Fruit fly (Drosophila melanogaster) whole organism, embryonic: Measurements from ENCODE around the gene bsf.
A peak's percentile ranks its signal among the peaks of the same experiment; 100 is the strongest.

Experiments
- Asciz ChIP-seq: fragments of 200-800 bp; sonication (Bioruptor generic); optimal IDR thresholded peaks from 2 replicates; lab custom pipeline; 2017; ENCODE audit warnings: missing biosample characterization, mild to moderate bottlenecking, missing genetic modification characterization, missing genetic modification reagents
- Atf-2 ChIP-seq: fragments of 200-800 bp; sonication (Bioruptor generic); optimal IDR thresholded peaks from 2 replicates; lab custom pipeline; 2016; ENCODE audit warnings: missing biosample characterization, missing genetic modification characterization
- CG10543 ChIP-seq: fragments of 200-800 bp; sonication (Bioruptor generic); optimal IDR thresholded peaks from 3 replicates; lab custom pipeline; 2017; ENCODE audit warnings: missing biosample characterization, mild to moderate bottlenecking, missing genetic modification characterization, moderate library complexity
- CG10959 ChIP-seq: fragments of 200-800 bp; sonication (Bioruptor generic); IDR thresholded peaks from 2 replicates; pipeline ENCODE4 v1.3.6; 2022; ENCODE audit warnings: missing biosample characterization, missing genetic modification characterization
- CG11247 ChIP-seq: fragments of 200-800 bp; sonication (Bioruptor generic); IDR thresholded peaks from 2 replicates; pipeline ENCODE4 v1.3.6; 2022; ENCODE audit warnings: missing biosample characterization, missing genetic modification characterization
- CG11695 ChIP-seq: fragments of 200-800 bp; sonication (Bioruptor generic); IDR thresholded peaks from 3 replicates; pipeline ENCODE4 v1.3.6; 2022; ENCODE audit warnings: missing biosample characterization, missing genetic modification characterization
- CG12744 ChIP-seq: fragments of 200-800 bp; sonication (Bioruptor generic); optimal IDR thresholded peaks from 2 replicates; lab custom pipeline; 2016; ENCODE audit warnings: missing biosample characterization, missing genetic modification characterization
- CG13775 ChIP-seq: fragments of 200-800 bp; sonication (Bioruptor generic); optimal IDR thresholded peaks from 3 replicates; lab custom pipeline; 2017; ENCODE audit warnings: missing biosample characterization, mild to moderate bottlenecking, missing genetic modification characterization
- CG14965 ChIP-seq: fragments of 200-800 bp; sonication (Bioruptor generic); optimal IDR thresholded peaks from 2 replicates; lab custom pipeline; 2016; ENCODE audit warnings: missing biosample characterization, missing genetic modification characterization, borderline replicate concordance
- CG15011 ChIP-seq: fragments of 200-800 bp; sonication (Bioruptor generic); optimal IDR thresholded peaks from 3 replicates; lab custom pipeline; 2018; ENCODE audit warnings: missing biosample characterization, mild to moderate bottlenecking, missing genetic modification characterization
- CG17361 ChIP-seq: fragments of 200-800 bp; sonication (Bioruptor generic); IDR thresholded peaks from 3 replicates; pipeline ENCODE4 v1.3.6; 2022; ENCODE audit warnings: missing biosample characterization, missing genetic modification characterization
- CG17612 ChIP-seq: fragments of 200-800 bp; sonication (Bioruptor generic); IDR thresholded peaks from 2 replicates; pipeline ENCODE4 v1.3.6; 2022; ENCODE audit warnings: missing biosample characterization, missing genetic modification characterization
- CG17802 ChIP-seq: fragments of 200-800 bp; sonication (Bioruptor generic); optimal IDR thresholded peaks from 2 replicates; lab custom pipeline; 2018; ENCODE audit warnings: missing biosample characterization, mild to moderate bottlenecking, missing genetic modification characterization, moderate library complexity
- CG1792 ChIP-seq: fragments of 200-800 bp; sonication (Bioruptor generic); optimal IDR thresholded peaks from 2 replicates; lab custom pipeline; 2016; ENCODE audit warnings: missing biosample characterization, missing genetic modification characterization
- CG18262 ChIP-seq: fragments of 200-800 bp; optimal IDR thresholded peaks from 3 replicates; lab custom pipeline; 2019; ENCODE audit warnings: missing biosample characterization, mild to moderate bottlenecking, missing genetic modification characterization, moderate library complexity
- CG2199 ChIP-seq: fragments of 200-800 bp; sonication (Bioruptor generic); IDR thresholded peaks from 3 replicates; pipeline ENCODE4 v1.3.6; 2022; ENCODE audit warnings: missing biosample characterization, missing genetic modification characterization
- CG31224 ChIP-seq: fragments of 200-800 bp; sonication (Bioruptor generic); IDR thresholded peaks from 2 replicates; pipeline ENCODE4 v1.3.6; 2022; ENCODE audit warnings: missing biosample characterization, missing genetic modification characterization
- CG32772 ChIP-seq: fragments of 200-800 bp; sonication (Bioruptor generic); IDR thresholded peaks from 2 replicates; pipeline ENCODE4 v1.3.6; 2022; ENCODE audit warnings: missing biosample characterization, missing genetic modification characterization
- CG7928 ChIP-seq: fragments of 200-800 bp; sonication (Bioruptor generic); optimal IDR thresholded peaks from 2 replicates; lab custom pipeline; 2017; ENCODE audit warnings: missing biosample characterization, mild to moderate bottlenecking, missing genetic modification characterization
- CG8281 ChIP-seq: fragments of 200-800 bp; sonication (Bioruptor generic); optimal IDR thresholded peaks from 2 replicates; lab custom pipeline; 2018; ENCODE audit warnings: missing biosample characterization, mild to moderate bottlenecking, missing genetic modification characterization, moderate library complexity
- CG8388 ChIP-seq: fragments of 200-800 bp; sonication (Bioruptor generic); optimal IDR thresholded peaks from 2 replicates; lab custom pipeline; 2019; ENCODE audit warnings: missing biosample characterization, mild to moderate bottlenecking, missing genetic modification characterization, moderate library complexity
- Dad ChIP-seq: fragments of 200-800 bp; sonication (Bioruptor generic); optimal IDR thresholded peaks from 3 replicates; lab custom pipeline; 2016; ENCODE audit warnings: missing biosample characterization, missing genetic modification characterization
- Doc2 ChIP-seq: fragments of 200-800 bp; sonication (Bioruptor generic); IDR thresholded peaks from 2 replicates; pipeline ENCODE4 v1.3.6; 2022; ENCODE audit warnings: missing biosample characterization, missing genetic modification characterization
- Gsc ChIP-seq: fragments of 200-800 bp; sonication (Bioruptor generic); IDR thresholded peaks from 2 replicates; pipeline ENCODE4 v1.3.6; 2022; ENCODE audit warnings: missing biosample characterization, missing genetic modification characterization
- HmgZ ChIP-seq: fragments of 200-800 bp; sonication (Bioruptor generic); optimal IDR thresholded peaks from 2 replicates; lab custom pipeline; 2018; ENCODE audit warnings: missing biosample characterization, mild to moderate bottlenecking, missing genetic modification characterization
- Hsf ChIP-seq: fragments of 200-800 bp; sonication (Bioruptor generic); optimal IDR thresholded peaks from 3 replicates; lab custom pipeline; 2016; ENCODE audit warnings: missing biosample characterization, missing genetic modification characterization
- Jarid2 ChIP-seq: fragments of 200-800 bp; sonication (Bioruptor generic); optimal IDR thresholded peaks from 3 replicates; lab custom pipeline; 2017; ENCODE audit warnings: mild to moderate bottlenecking, missing biosample characterization, missing genetic modification reagents, missing genetic modification characterization
- NfI ChIP-seq: fragments of 200-800 bp; sonication (Bioruptor generic); optimal IDR thresholded peaks from 3 replicates; lab custom pipeline; 2018; ENCODE audit warnings: missing biosample characterization, mild to moderate bottlenecking, missing genetic modification characterization, moderate library complexity
- Oli ChIP-seq: fragments of 200-800 bp; sonication (Bioruptor generic); optimal IDR thresholded peaks from 2 replicates; lab custom pipeline; 2018; ENCODE audit warnings: missing biosample characterization, mild to moderate bottlenecking, missing genetic modification characterization, moderate library complexity
- Rx ChIP-seq: fragments of 200-800 bp; sonication (Bioruptor generic); IDR thresholded peaks from 2 replicates; pipeline ENCODE4 v1.3.6; 2022; ENCODE audit warnings: missing biosample characterization, missing genetic modification characterization
- Taf1 ChIP-seq: fragments of 200-800 bp; sonication (Bioruptor generic); IDR thresholded peaks from 2 replicates; pipeline ENCODE4 v1.3.6; 2022; ENCODE audit warnings: missing biosample characterization, missing genetic modification characterization
- Vsx1 ChIP-seq: fragments of 200-800 bp; sonication (Bioruptor generic); optimal IDR thresholded peaks from 2 replicates; lab custom pipeline; 2017; ENCODE audit warnings: missing biosample characterization, mild to moderate bottlenecking, missing genetic modification characterization, missing genetic modification reagents
- Xbp1 ChIP-seq: fragments of 200-800 bp; sonication (Bioruptor generic); optimal IDR thresholded peaks from 3 replicates; lab custom pipeline; 2016; ENCODE audit warnings: missing biosample characterization, mild to moderate bottlenecking, missing genetic modification characterization
- bowl ChIP-seq: fragments of 200-800 bp; sonication (Bioruptor generic); IDR thresholded peaks from 2 replicates; pipeline ENCODE4 v1.3.6; 2022; ENCODE audit warnings: missing biosample characterization, missing genetic modification characterization
- chm ChIP-seq: fragments of 200-800 bp; sonication (Bioruptor generic); IDR thresholded peaks from 2 replicates; pipeline ENCODE4 v1.3.6; 2022; ENCODE audit warnings: missing biosample characterization, missing genetic modification characterization
- corto ChIP-seq: fragments of 200-800 bp; sonication (Bioruptor generic); optimal IDR thresholded peaks from 2 replicates; lab custom pipeline; 2016; ENCODE audit warnings: missing biosample characterization, mild to moderate bottlenecking, missing genetic modification characterization, moderate library complexity
- crol ChIP-seq: fragments of 200-800 bp; sonication (Bioruptor generic); IDR thresholded peaks from 2 replicates; pipeline ENCODE4 v1.3.6; 2022; ENCODE audit warnings: missing biosample characterization, missing genetic modification characterization
- exex ChIP-seq: fragments of 200-800 bp; sonication (Bioruptor generic); optimal IDR thresholded peaks from 4 replicates; lab custom pipeline; 2018; ENCODE audit warnings: missing biosample characterization, mild to moderate bottlenecking, missing genetic modification characterization, moderate library complexity
- fd96Cb ChIP-seq: fragments of 200-800 bp; sonication (Bioruptor generic); optimal IDR thresholded peaks from 2 replicates; lab custom pipeline; 2018; ENCODE audit warnings: missing biosample characterization, mild to moderate bottlenecking, missing genetic modification characterization, moderate library complexity
- gsb ChIP-seq: fragments of 200-800 bp; sonication (Bioruptor generic); IDR thresholded peaks from 2 replicates; pipeline ENCODE4 v1.3.6; 2022; ENCODE audit warnings: missing biosample characterization, missing genetic modification characterization
- lbe ChIP-seq: fragments of 200-800 bp; sonication (Bioruptor generic); optimal IDR thresholded peaks from 2 replicates; lab custom pipeline; 2016; ENCODE audit warnings: missing biosample characterization, mild to moderate bottlenecking, missing genetic modification characterization
- nau ChIP-seq: fragments of 200-800 bp; sonication (Bioruptor generic); optimal IDR thresholded peaks from 3 replicates; lab custom pipeline; 2017; ENCODE audit warnings: missing biosample characterization, mild to moderate bottlenecking, missing genetic modification characterization, missing genetic modification reagents
- pros ChIP-seq: fragments of 200-800 bp; sonication (Bioruptor generic); optimal IDR thresholded peaks from 3 replicates; lab custom pipeline; 2019; ENCODE audit warnings: missing biosample characterization, mild to moderate bottlenecking, missing genetic modification characterization, moderate library complexity
- repo ChIP-seq: fragments of 200-800 bp; sonication (Bioruptor generic); optimal IDR thresholded peaks from 2 replicates; lab custom pipeline; 2016; ENCODE audit warnings: missing biosample characterization, missing genetic modification characterization
- ro ChIP-seq: fragments of 200-800 bp; sonication (Bioruptor generic); IDR thresholded peaks from 2 replicates; pipeline ENCODE4 v1.3.6; 2022; ENCODE audit warnings: missing biosample characterization, missing genetic modification characterization
- sc ChIP-seq, 3 experiments: fragments of >200 bp in 2 of 3; fragments of 200-800 bp in 1 of 3; sonication (Bioruptor generic) in 1 of 3; optimal IDR thresholded peaks; 2 replicates in 2 of 3; 3 replicates in 1 of 3; lab custom pipeline; 2017; ENCODE audit warnings: mild to moderate bottlenecking in 1 of 3, missing biosample characterization in 1 of 3, missing genetic modification characterization in 1 of 3, missing genetic modification reagents in 1 of 3
- shn ChIP-seq: fragments of 200-800 bp; sonication (Bioruptor generic); optimal IDR thresholded peaks from 3 replicates; lab custom pipeline; 2016; ENCODE audit warnings: missing biosample characterization, missing genetic modification characterization
- stwl ChIP-seq: fragments of 200-800 bp; sonication (Bioruptor generic); optimal IDR thresholded peaks from 3 replicates; lab custom pipeline; 2018; ENCODE audit warnings: missing biosample characterization, mild to moderate bottlenecking, missing genetic modification characterization, moderate library complexity
- tup ChIP-seq: fragments of 200-800 bp; sonication (Bioruptor generic); optimal IDR thresholded peaks from 2 replicates; lab custom pipeline; 2016; ENCODE audit warnings: missing biosample characterization, mild to moderate bottlenecking, missing genetic modification characterization, moderate library complexity
- unc-4 ChIP-seq: fragments of 200-800 bp; sonication (Bioruptor generic); IDR thresholded peaks from 2 replicates; pipeline ENCODE4 v1.3.6; 2022; ENCODE audit warnings: missing biosample characterization, missing genetic modification characterization; ENCODE audit not compliant: partially characterized antibody
- wor ChIP-seq: fragments of 200-800 bp; sonication (Bioruptor generic); IDR thresholded peaks from 2 replicates; pipeline ENCODE4 v1.3.6; 2022; ENCODE audit warnings: missing biosample characterization, missing genetic modification characterization

bsf gene

dm6 chr2L:18441220-18441619, 13.2 kb downstream of the bsf start (continued):
- TF ChIP-seq CG13775 (GFP tag; lab: Kevin White, UChicago) (no peak), Rx (GFP tag; lab: Robert Waterston, UW) (no peak), Jarid2 (GFP tag; lab: Kevin White, UChicago) (no peak), ro (GFP tag; lab: Robert Waterston, UW) (peak; percentile 14; the same call in 1 of the 2 replicates), exex (tag; lab: Kevin White, UChicago) (no peak), Gsc (no peak), CG7928 (GFP tag; lab: Kevin White, UChicago) (no peak), CG15011 (no peak), CG17612 (no peak), CG11695 (GFP tag; lab: Robert Waterston, UW) (no peak), Taf1 (GFP tag; lab: Robert Waterston, UW) (no peak), CG18262 (tag; lab: Kevin White, UChicago) (peak; percentile 4), CG1792 (GFP tag; lab: Kevin White, UChicago) (no peak), bowl (GFP tag; lab: Robert Waterston, UW) (no peak), pros (GFP tag; lab: Kevin White, UChicago) (no peak), CG10543 (GFP tag; lab: Kevin White, UChicago) (no peak), CG31224 (GFP tag; lab: Robert Waterston, UW) (no peak), crol (GFP tag; lab: Robert Waterston, UW) (no peak), sc (optimal IDR thresholded peaks at IDR 0.05; lab: Kevin White, UChicago) (no peak), sc (GFP tag; optimal IDR thresholded peaks at IDR 0.05; lab: Kevin White, UChicago) (no peak), CG8281 (tag; lab: Kevin White, UChicago) (no peak), CG32772 (no peak), Dad (no peak), CG2199 (GFP tag; lab: Robert Waterston, UW) (peak; percentile 98), wor (GFP tag; lab: Robert Waterston, UW) (no peak), CG14965 (GFP tag; lab: Kevin White, UChicago) (no peak), Atf-2 (GFP tag; lab: Kevin White, UChicago) (no peak), shn (no peak), CG8388 (no peak), nau (GFP tag; lab: Kevin White, UChicago) (no peak), CG11247 (peak; percentile 37; the same call in 1 of the 2 replicates), tup (GFP tag; lab: Kevin White, UChicago) (no peak), NfI (peak; percentile 33), CG12744 (GFP tag; lab: Kevin White, UChicago) (no peak), CG10959 (GFP tag; lab: Robert Waterston, UW) (no peak; the same call in 1 of the 2 replicates), Doc2 (GFP tag; lab: Robert Waterston, UW) (no peak), gsb (GFP tag; lab: Robert Waterston, UW) (no peak), Oli (tag; lab: Kevin White, UChicago) (no peak), fd96Cb (no peak), corto (GFP tag; lab: Kevin White, UChicago) (no peak), stwl (tag; lab: Kevin White, UChicago) (peak; percentile 72), HmgZ (tag; lab: Kevin White, UChicago) (peak; percentile 32), lbe (GFP tag; lab: Kevin White, UChicago) (no peak), Vsx1 (GFP tag; lab: Kevin White, UChicago) (no peak), repo (GFP tag; lab: Kevin White, UChicago) (no peak), CG17361 (GFP tag; lab: Robert Waterston, UW) (peak; percentile 42; the same call in 1 of the 3 replicates), chm (GFP tag; lab: Robert Waterston, UW) (no peak), Hsf (GFP tag; lab: Kevin White, UChicago) (no peak), Asciz (no peak), unc-4 (no peak), Xbp1 (GFP tag; lab: Kevin White, UChicago) (peak; percentile 35), CG17802 (no peak)
